Fruit fly (Drosophila melanogaster): ENCODE data around the gene CG12268.

dm6 chr3R:23971764-23972163, 23.5 kb upstream of the CG12268 start:
- TF ChIP-seq foxo (GFP tag; optimal IDR thresholded peaks at IDR 0.05), result no peak
- TF ChIP-seq ey (GFP tag; optimal IDR thresholded peaks at IDR 0.05), result no peak
- TF ChIP-seq Dif (GFP tag; optimal IDR thresholded peaks at IDR 0.05; ENCODE audit: partially characterized antibody), result no peak
- no peak for TF ChIP-seq sage (GFP tag; optimal IDR thresholded peaks at IDR 0.05)
- no peak for TF ChIP-seq Dfd (GFP tag; optimal IDR thresholded peaks at IDR 0.05)
- no peak for TF ChIP-seq psq (GFP tag; optimal IDR thresholded peaks at IDR 0.05)
- no peak for TF ChIP-seq OdsH (GFP tag; optimal IDR thresholded peaks at IDR 0.05)
- TF ChIP-seq usp (GFP tag; optimal IDR thresholded peaks at IDR 0.05), result no peak
- no peak for TF ChIP-seq CG32264 (GFP tag; optimal IDR thresholded peaks at IDR 0.05)
- TF ChIP-seq GATAd (GFP tag; optimal IDR thresholded peaks at IDR 0.05), result no peak
- TF ChIP-seq rgr (GFP tag; optimal IDR thresholded peaks at IDR 0.05), result no peak
- no peak for TF ChIP-seq tai (GFP tag; optimal IDR thresholded peaks at IDR 0.05)
